Fruit fly (Drosophila melanogaster): Measurements from ENCODE around the gene Tsp26A.

- TF ChIP-seq pan (optimal IDR thresholded peaks at IDR 0.05) (no peak), usp (GFP tag; optimal IDR thresholded peaks at IDR 0.05) (no peak), psq (optimal IDR thresholded peaks at IDR 0.05) (no peak)
Measured at dm6 chr2L:5983236-5983635, 16.8 kb upstream of the Tsp26A start.
